Fruit fly (Drosophila melanogaster) whole organism, embryonic: ENCODE data around the gene CNMaR.

Source experiments
- Asciz ChIP-seq: fragments of 200-800 bp; sonication (Bioruptor generic); optimal IDR thresholded peaks from 2 replicates; lab custom pipeline; 2017; ENCODE audit warnings: missing biosample characterization, mild to moderate bottlenecking, missing genetic modification characterization, missing genetic modification reagents
- Atf-2 ChIP-seq: fragments of 200-800 bp; sonication (Bioruptor generic); optimal IDR thresholded peaks from 2 replicates; lab custom pipeline; 2016; ENCODE audit warnings: missing biosample characterization, missing genetic modification characterization
- Blimp-1 ChIP-seq: fragments of 200-800 bp; sonication (Bioruptor generic); optimal IDR thresholded peaks from 3 replicates; lab custom pipeline; 2018; ENCODE audit warnings: missing biosample characterization, missing genetic modification characterization, mild to moderate bottlenecking, moderate library complexity, missing genetic modification reagents
- CG10147 ChIP-seq: fragments of 200-800 bp; sonication (Bioruptor generic); optimal IDR thresholded peaks from 2 replicates; lab custom pipeline; 2019; ENCODE audit warnings: missing biosample characterization, mild to moderate bottlenecking, missing genetic modification characterization, moderate library complexity
- CG10274 ChIP-seq: fragments of 200-800 bp; sonication (Bioruptor generic); optimal IDR thresholded peaks from 3 replicates; lab custom pipeline; 2017; ENCODE audit warnings: missing biosample characterization, mild to moderate bottlenecking, missing genetic modification characterization
- CG10654 ChIP-seq: fragments of 200-800 bp; sonication (Bioruptor generic); optimal IDR thresholded peaks from 2 replicates; lab custom pipeline; 2016; ENCODE audit warnings: missing biosample characterization, missing genetic modification characterization
- CG12104 ChIP-seq: fragments of 200-800 bp; sonication (Bioruptor generic); optimal IDR thresholded peaks from 3 replicates; lab custom pipeline; 2016; ENCODE audit warnings: missing biosample characterization, missing genetic modification characterization
- CG12299 ChIP-seq: fragments of 200-800 bp; sonication (Bioruptor generic); optimal IDR thresholded peaks from 2 replicates; lab custom pipeline; 2018; ENCODE audit warnings: missing biosample characterization, mild to moderate bottlenecking, missing genetic modification characterization
- CG13894 ChIP-seq: fragments of 200-800 bp; sonication (Bioruptor generic); optimal IDR thresholded peaks from 3 replicates; lab custom pipeline; 2018; ENCODE audit warnings: missing biosample characterization, mild to moderate bottlenecking, missing genetic modification characterization, moderate library complexity
- CG14710 ChIP-seq: fragments of 200-800 bp; sonication (Bioruptor generic); optimal IDR thresholded peaks from 3 replicates; lab custom pipeline; 2019; ENCODE audit warnings: missing biosample characterization, mild to moderate bottlenecking, missing genetic modification characterization, moderate library complexity
- CG1529 ChIP-seq: fragments of 200-800 bp; sonication (Bioruptor generic); optimal IDR thresholded peaks from 3 replicates; lab custom pipeline; 2018; ENCODE audit warnings: missing biosample characterization, missing genetic modification characterization
- CG1603 ChIP-seq: fragments of 200-800 bp; sonication (Bioruptor generic); optimal IDR thresholded peaks from 2 replicates; lab custom pipeline; 2019; ENCODE audit warnings: missing biosample characterization, mild to moderate bottlenecking, missing genetic modification characterization, moderate library complexity
- CG17829 ChIP-seq: fragments of 200-800 bp; optimal IDR thresholded peaks from 2 replicates; lab custom pipeline; 2019; ENCODE audit warnings: missing biosample characterization, mild to moderate bottlenecking, missing genetic modification characterization, moderate library complexity
- CG30431 ChIP-seq: fragments of 200-800 bp; sonication (Bioruptor generic); optimal IDR thresholded peaks from 2 replicates; lab custom pipeline; 2017; ENCODE audit warnings: missing biosample characterization, missing genetic modification characterization
- CG3065 ChIP-seq: fragments of 200-800 bp; sonication (Bioruptor generic); optimal IDR thresholded peaks from 2 replicates; lab custom pipeline; 2016; ENCODE audit warnings: missing biosample characterization, missing genetic modification characterization
- CG33213 ChIP-seq: fragments of 200-800 bp; sonication (Bioruptor generic); optimal IDR thresholded peaks from 3 replicates; lab custom pipeline; 2016; ENCODE audit warnings: missing biosample characterization, missing genetic modification characterization
- CG34224 ChIP-seq: fragments of 200-800 bp; sonication (Bioruptor generic); IDR thresholded peaks from 3 replicates; pipeline ENCODE4 v1.3.6; 2022; ENCODE audit warnings: missing biosample characterization, missing genetic modification characterization; ENCODE audit not compliant: partially characterized antibody
- CG4328 ChIP-seq: fragments of 200-800 bp; sonication (Bioruptor generic); optimal IDR thresholded peaks from 3 replicates; lab custom pipeline; 2017; ENCODE audit warnings: missing biosample characterization, missing genetic modification reagents, missing genetic modification characterization
- CG4820 ChIP-seq: fragments of 200-800 bp; sonication (Bioruptor generic); optimal IDR thresholded peaks from 3 replicates; lab custom pipeline; 2016; ENCODE audit warnings: missing biosample characterization, missing genetic modification characterization
- CG6272 ChIP-seq: fragments of 200-800 bp; sonication (Bioruptor generic); IDR thresholded peaks from 2 replicates; pipeline ENCODE4 v1.3.6; 2022; ENCODE audit warnings: missing biosample characterization, missing genetic modification characterization
- CG6791 ChIP-seq: fragments of 200-800 bp; sonication (Bioruptor generic); IDR thresholded peaks from 3 replicates; pipeline ENCODE4 v1.3.6; 2022; ENCODE audit warnings: missing biosample characterization, missing genetic modification characterization; ENCODE audit not compliant: partially characterized antibody
- CG7372 ChIP-seq: fragments of 200-800 bp; sonication (Bioruptor generic); IDR thresholded peaks from 2 replicates; pipeline ENCODE4 v1.3.6; 2022; ENCODE audit warnings: missing biosample characterization, missing genetic modification characterization
- CG7786 ChIP-seq: fragments of 200-800 bp; sonication (Bioruptor generic); optimal IDR thresholded peaks from 2 replicates; lab custom pipeline; 2016; ENCODE audit warnings: missing biosample characterization, missing genetic modification characterization
- CG7839 ChIP-seq: fragments of 200-800 bp; sonication (Bioruptor generic); optimal IDR thresholded peaks from 3 replicates; lab custom pipeline; 2018; ENCODE audit warnings: missing biosample characterization, mild to moderate bottlenecking, missing genetic modification characterization, moderate library complexity
- CG7987 ChIP-seq: fragments of 200-800 bp; sonication (Bioruptor generic); optimal IDR thresholded peaks from 2 replicates; lab custom pipeline; 2018; ENCODE audit warnings: missing biosample characterization, mild to moderate bottlenecking, missing genetic modification characterization, moderate library complexity
- Dek ChIP-seq: fragments of 200-800 bp; sonication (Bioruptor generic); optimal IDR thresholded peaks from 3 replicates; lab custom pipeline; 2019; ENCODE audit warnings: missing biosample characterization, mild to moderate bottlenecking, missing genetic modification characterization, moderate library complexity
- Fer1 ChIP-seq: fragments of 200-800 bp; sonication (Bioruptor generic); optimal IDR thresholded peaks from 2 replicates; lab custom pipeline; 2017; ENCODE audit warnings: missing biosample characterization, mild to moderate bottlenecking, missing genetic modification characterization
- H2.0 ChIP-seq: fragments of 200-800 bp; sonication (Bioruptor generic); IDR thresholded peaks from 2 replicates; pipeline ENCODE4 v1.3.6; 2022; ENCODE audit warnings: missing biosample characterization, missing genetic modification characterization
- MESR4 ChIP-seq: fragments of 200-800 bp; sonication (Bioruptor generic); optimal IDR thresholded peaks from 2 replicates; lab custom pipeline; 2018; ENCODE audit warnings: missing biosample characterization, mild to moderate bottlenecking, missing genetic modification characterization, moderate library complexity
- Usf ChIP-seq: fragments of 200-800 bp; sonication (Bioruptor generic); optimal IDR thresholded peaks from 2 replicates; lab custom pipeline; 2017; ENCODE audit warnings: missing genotype, missing biosample characterization, missing genetic modification characterization
- Xbp1 ChIP-seq: fragments of 200-800 bp; sonication (Bioruptor generic); optimal IDR thresholded peaks from 3 replicates; lab custom pipeline; 2016; ENCODE audit warnings: missing biosample characterization, mild to moderate bottlenecking, missing genetic modification characterization
- cas ChIP-seq: fragments of 200-800 bp; sonication (Bioruptor generic); IDR thresholded peaks from 2 replicates; pipeline ENCODE4 v1.3.6; 2022; ENCODE audit warnings: missing biosample characterization, missing genetic modification characterization
- caup ChIP-seq: fragments of 200-800 bp; sonication (Bioruptor generic); optimal IDR thresholded peaks from 3 replicates; lab custom pipeline; 2017; ENCODE audit warnings: missing biosample characterization, mild to moderate bottlenecking, missing genetic modification characterization, moderate library complexity; ENCODE audit not compliant: severe bottlenecking
- chn ChIP-seq: fragments of 200-800 bp; sonication (Bioruptor generic); optimal IDR thresholded peaks from 2 replicates; lab custom pipeline; 2016; ENCODE audit warnings: missing biosample characterization, missing genetic modification characterization
- disco-r ChIP-seq: fragments of 200-800 bp; sonication (Bioruptor generic); optimal IDR thresholded peaks from 2 replicates; lab custom pipeline; 2016; ENCODE audit warnings: missing biosample characterization, missing genetic modification characterization
- en ChIP-seq: fragments of 200-800 bp; sonication (Bioruptor generic); optimal IDR thresholded peaks from 2 replicates; lab custom pipeline; 2016; ENCODE audit warnings: missing biosample characterization, missing genetic modification characterization
- esg ChIP-seq: fragments of 200-800 bp; sonication (Bioruptor generic); conservative IDR thresholded peaks from 2 replicates; pipeline ENCODE4 v1.3.6; 2022; ENCODE audit warnings: missing biosample characterization, missing genetic modification characterization
- gcm2 ChIP-seq: fragments of 200-800 bp; sonication (Bioruptor generic); optimal IDR thresholded peaks from 2 replicates; lab custom pipeline; 2016; ENCODE audit warnings: missing biosample characterization, missing genetic modification characterization
- grau ChIP-seq: fragments of 200-800 bp; optimal IDR thresholded peaks from 3 replicates; lab custom pipeline; 2019; ENCODE audit warnings: missing biosample characterization, mild to moderate bottlenecking, missing genetic modification characterization, moderate library complexity
- grn ChIP-seq: fragments of 200-800 bp; sonication (Bioruptor generic); optimal IDR thresholded peaks from 3 replicates; lab custom pipeline; 2017; ENCODE audit warnings: missing biosample characterization, missing genetic modification characterization
- ham ChIP-seq: fragments of 200-800 bp; sonication (Bioruptor generic); IDR thresholded peaks from 2 replicates; pipeline ENCODE4 v1.3.6; 2022; ENCODE audit warnings: missing biosample characterization, missing genetic modification characterization
- ken ChIP-seq: fragments of 200-800 bp; sonication (Bioruptor generic); IDR thresholded peaks from 3 replicates; pipeline ENCODE4 v1.3.6; 2022; ENCODE audit warnings: missing biosample characterization, missing genetic modification characterization
- klu ChIP-seq: fragments of 200-800 bp; sonication (Bioruptor generic); IDR thresholded peaks from 2 replicates; pipeline ENCODE4 v1.3.6; 2022; ENCODE audit warnings: missing biosample characterization, missing genetic modification characterization
- maf-S ChIP-seq: fragments of 200-800 bp; sonication (Bioruptor generic); optimal IDR thresholded peaks from 2 replicates; lab custom pipeline; 2016; ENCODE audit warnings: missing biosample characterization, missing genetic modification characterization
- nmo ChIP-seq: fragments of 200-800 bp; sonication (Bioruptor generic); optimal IDR thresholded peaks from 2 replicates; lab custom pipeline; 2018; ENCODE audit warnings: missing biosample characterization, mild to moderate bottlenecking, missing genetic modification characterization, moderate library complexity
- org-1 ChIP-seq: fragments of 200-800 bp; sonication (Bioruptor generic); optimal IDR thresholded peaks from 2 replicates; lab custom pipeline; 2017; ENCODE audit warnings: missing biosample characterization, missing genetic modification characterization
- slbo ChIP-seq: fragments of 200-800 bp; sonication (Bioruptor generic); IDR thresholded peaks from 2 replicates; pipeline ENCODE4 v1.3.6; 2022; ENCODE audit warnings: missing biosample characterization, missing genetic modification characterization
- slp2 ChIP-seq: fragments of 200-800 bp; sonication (Bioruptor generic); optimal IDR thresholded peaks from 2 replicates; lab custom pipeline; 2016; ENCODE audit warnings: missing biosample characterization, missing genetic modification characterization
- sr ChIP-seq: fragments of 200-800 bp; sonication (Bioruptor generic); IDR thresholded peaks from 3 replicates; pipeline ENCODE4 v1.3.6; 2022; ENCODE audit warnings: missing biosample characterization, missing genetic modification characterization
- stc ChIP-seq: fragments of 200-800 bp; sonication (Bioruptor generic); IDR thresholded peaks from 2 replicates; pipeline ENCODE4 v1.3.6; 2022; ENCODE audit warnings: missing biosample characterization, missing genetic modification characterization

Gene CNMaR

dm6 chr3L:9695647-9696046, 51.7 kb downstream of the CNMaR start (continued):
- TF ChIP-seq Atf-2 (GFP tag; lab: Kevin White, UChicago) (no peak), CG7372 (GFP tag; lab: Robert Waterston, UW) (no peak), Usf (no peak), MESR4 (GFP tag; lab: Kevin White, UChicago) (no peak), CG7987 (GFP tag; lab: Kevin White, UChicago) (no peak), CG13894 (tag; lab: Kevin White, UChicago) (no peak), esg (0 out of 2 replicates have a peak, but pooled peaks have one; percentile 14), CG10274 (GFP tag; lab: Kevin White, UChicago) (no peak), Fer1 (GFP tag; lab: Kevin White, UChicago) (no peak), maf-S (no peak), CG17829 (tag; lab: Kevin White, UChicago) (peak; percentile 12), slp2 (GFP tag; lab: Kevin White, UChicago) (no peak), CG14710 (no peak), CG12299 (tag; lab: Kevin White, UChicago) (no peak), H2.0 (GFP tag; lab: Robert Waterston, UW) (no peak), CG7839 (peak; percentile 59), Dek (tag; lab: Kevin White, UChicago) (no peak), grn (GFP tag; lab: Kevin White, UChicago) (no peak), gcm2 (no peak), grau (peak; percentile 64), disco-r (GFP tag; lab: Kevin White, UChicago) (no peak), klu (no peak), Asciz (GFP tag; lab: Kevin White, UChicago) (peak; percentile 46), Blimp-1 (GFP tag; lab: Kevin White, UChicago) (no peak), CG4820 (GFP tag; lab: Kevin White, UChicago) (no peak), slbo (peak; percentile 17; the same call in 1 of the 2 replicates), CG1529 (GFP tag; lab: Kevin White, UChicago) (no peak), CG6272 (GFP tag; lab: Robert Waterston, UW) (0 out of 2 replicates have a peak, but pooled peaks have one; percentile 16), CG6791 (no peak), CG33213 (no peak), CG30431 (GFP tag; lab: Kevin White, UChicago) (no peak), CG1603 (no peak), nmo (GFP tag; lab: Kevin White, UChicago) (peak; percentile 56), ham (GFP tag; lab: Robert Waterston, UW) (no peak), en (GFP tag; lab: Kevin White, UChicago) (no peak)

dm6 chr3L:9696650-9697526, 53.0 kb downstream of the CNMaR start, which contains the start of gene Prps:
TSS of gene Prps (minus strand) at chr3L:9696700.
- TF ChIP-seq CG12104 (GFP tag; lab: Kevin White, UChicago), result peak; percentile 67
- peak; percentile 75 for TF ChIP-seq CG10654 (GFP tag; lab: Kevin White, UChicago)
- TF ChIP-seq CG10147 (GFP tag; lab: Kevin White, UChicago), result peak; percentile 30
- TF ChIP-seq caup, result peak; percentile 80
- TF ChIP-seq ken (GFP tag; lab: Robert Waterston, UW), result peak; percentile 83
- peak; percentile 63 for TF ChIP-seq maf-S
- peak; percentile 79 for TF ChIP-seq stc (GFP tag; lab: Robert Waterston, UW)
- TF ChIP-seq CG3065, result peak; percentile 3
- TF ChIP-seq CG4328 (GFP tag; lab: Kevin White, UChicago), result peak; percentile 51
- peak; percentile 69; the same call in 2 of the 3 replicates for TF ChIP-seq sr
- TF ChIP-seq CG34224 (GFP tag; lab: Robert Waterston, UW), result peak; percentile 31; the same call in 1 of the 3 replicates
- peak; percentile 53; the same call in 1 of the 2 replicates for TF ChIP-seq cas (GFP tag; lab: Robert Waterston, UW)
- peak; percentile 15 for TF ChIP-seq CG1529 (GFP tag; lab: Kevin White, UChicago)
- peak; percentile 59 for TF ChIP-seq disco-r (GFP tag; lab: Kevin White, UChicago)
- peak; percentile 72 for TF ChIP-seq Xbp1 (GFP tag; lab: Kevin White, UChicago)
- TF ChIP-seq org-1 (GFP tag; lab: Kevin White, UChicago), result peak; percentile 74
- peak; percentile 82 for TF ChIP-seq CG7786 (GFP tag; lab: Kevin White, UChicago)
- TF ChIP-seq chn (GFP tag; lab: Kevin White, UChicago), result peak; percentile 59
